Fruit fly (Drosophila melanogaster): Measurements from ENCODE around the gene CG9483.

Gene CG9483

dm6 chr2L:8843593-8843992 lies 23.0 kb upstream of the CG9483 start:
- no peak for TF ChIP-seq fd59A (GFP tag; optimal IDR thresholded peaks at IDR 0.05)
- TF ChIP-seq CG8119 (GFP tag; IDR thresholded peaks at IDR 0.05) = no peak
- no peak for TF ChIP-seq fd85E (GFP tag; optimal IDR thresholded peaks at IDR 0.05)
- TF ChIP-seq Hr4 (GFP tag; optimal IDR thresholded peaks at IDR 0.05) = no peak

- no peak for TF ChIP-seq CG11762 (GFP tag; optimal IDR thresholded peaks at IDR 0.05; ENCODE audit: insufficient read depth)
- no peak for TF ChIP-seq Sox15 (GFP tag; optimal IDR thresholded peaks at IDR 0.05)
- no peak for TF ChIP-seq CG7368 (GFP tag; optimal IDR thresholded peaks at IDR 0.05)
- TF ChIP-seq achi (GFP tag; optimal IDR thresholded peaks at IDR 0.05) = no peak
- TF ChIP-seq pdm3 (GFP tag; optimal IDR thresholded peaks at IDR 0.05) = no peak
- no peak for TF ChIP-seq Ets96B (tag; optimal IDR thresholded peaks at IDR 0.05)
- TF ChIP-seq topi (GFP tag; optimal IDR thresholded peaks at IDR 0.05) = no peak
- no peak for TF ChIP-seq esn (GFP tag; optimal IDR thresholded peaks at IDR 0.05)
- TF ChIP-seq svp (GFP tag) = no peak
- no peak for TF ChIP-seq ss (GFP tag; optimal IDR thresholded peaks at IDR 0.05)
These were observed 21.9 kb upstream of the CG9483 start for dm6 chr2L:8844693-8845092.

dm6 chr2L:8845931-8846330 lies 20.6 kb upstream of the CG9483 start:
- no peak for TF ChIP-seq svp (GFP tag)
- TF ChIP-seq CG34406 (GFP tag; optimal IDR thresholded peaks at IDR 0.05) = no peak
- peak; percentile 94 for TF ChIP-seq fkh (GFP tag; optimal IDR thresholded peaks at IDR 0.05)
- TF ChIP-seq vri (GFP tag; optimal IDR thresholded peaks at IDR 0.05) = peak; percentile 31
- TF ChIP-seq Eip75B (GFP tag; optimal IDR thresholded peaks at IDR 0.05) = no peak
- TF ChIP-seq CG6808 (GFP tag; optimal IDR thresholded peaks at IDR 0.05) = no peak
- TF ChIP-seq CG32006 (GFP tag; optimal IDR thresholded peaks at IDR 0.05) = no peak
- no peak for TF ChIP-seq CG16779 (tag; optimal IDR thresholded peaks at IDR 0.05)
- no peak for TF ChIP-seq spab (GFP tag; optimal IDR thresholded peaks at IDR 0.05)
- TF ChIP-seq Blimp-1 (GFP tag; optimal IDR thresholded peaks at IDR 0.05) = no peak
- TF ChIP-seq lz (GFP tag; optimal IDR thresholded peaks at IDR 0.05) = no peak
- no peak for TF ChIP-seq CG31627 (GFP tag; optimal IDR thresholded peaks at IDR 0.05)
- no peak for TF ChIP-seq fd85E (GFP tag; optimal IDR thresholded peaks at IDR 0.05)
- TF ChIP-seq CG6792 (GFP tag; optimal IDR thresholded peaks at IDR 0.05) = no peak
- TF ChIP-seq CG8632 (GFP tag; optimal IDR thresholded peaks at IDR 0.05) = no peak

dm6 chr2L:8846726-8847554 lies 19.6 kb upstream of the CG9483 start:
- TF ChIP-seq Hr38 (GFP tag; optimal IDR thresholded peaks at IDR 0.05) = no peak
- TF ChIP-seq CG6163 (GFP tag; IDR thresholded peaks at IDR 0.05) = no peak
- TF ChIP-seq net (GFP tag; optimal IDR thresholded peaks at IDR 0.05) = no peak
- TF ChIP-seq cyc (GFP tag; optimal IDR thresholded peaks at IDR 0.05) = no peak
- TF ChIP-seq CG6854 (GFP tag; optimal IDR thresholded peaks at IDR 0.05) = no peak
- peak; percentile 11 for TF ChIP-seq fkh (GFP tag; optimal IDR thresholded peaks at IDR 0.05)
- TF ChIP-seq CG15336 (GFP tag; IDR thresholded peaks at IDR 0.05) = no peak
- no peak for TF ChIP-seq CG6276 (GFP tag; optimal IDR thresholded peaks at IDR 0.05)
- no peak for TF ChIP-seq CG9139 (GFP tag; optimal IDR thresholded peaks at IDR 0.05)
- TF ChIP-seq CG1621 (tag; optimal IDR thresholded peaks at IDR 0.05) = no peak
- peak in 1 of 2 experiments; percentile 58 for TF ChIP-seq ss (GFP tag; optimal IDR thresholded peaks at IDR 0.05)
- TF ChIP-seq CG31627 (GFP tag; optimal IDR thresholded peaks at IDR 0.05) = no peak
- TF ChIP-seq CG11294 (GFP tag; IDR thresholded peaks at IDR 0.05) = no peak
- TF ChIP-seq salr (GFP tag; optimal IDR thresholded peaks at IDR 0.05) = peak in 1 of 2 experiments; percentile 41
- TF ChIP-seq Lpt (GFP tag; optimal IDR thresholded peaks at IDR 0.05) = no peak
- TF ChIP-seq Ets21C (GFP tag; optimal IDR thresholded peaks at IDR 0.05) = no peak
- peak; percentile 48 for TF ChIP-seq Eip78C (GFP tag)
- TF ChIP-seq Blimp-1 (GFP tag; optimal IDR thresholded peaks at IDR 0.05) = peak; percentile 87
- peak; percentile 11 for TF ChIP-seq svp (GFP tag)
- no peak for TF ChIP-seq fd85E (GFP tag; optimal IDR thresholded peaks at IDR 0.05)
- peak; percentile 2 for TF ChIP-seq dsx (GFP tag; optimal IDR thresholded peaks at IDR 0.05; ENCODE audit: poor library complexity, severe bottlenecking)

Data from whole organism, prepupa.